Worm (Caenorhabditis elegans) whole organism, L3 larva: Measurements from ENCODE around the gene hot-2.

Source experiments
- R02D3.7 ChIP-seq: fragments of 150-350 bp; optimal IDR thresholded peaks from 2 replicates; lab custom pipeline; 2014; ENCODE audit warnings: missing biosample characterization, missing genetic modification characterization
- ZK546.5 ChIP-seq: sonication (generic microtip); optimal IDR thresholded peaks from 2 replicates; lab custom pipeline; 2017; ENCODE audit warnings: missing biosample characterization, missing genetic modification characterization
- aly-2 ChIP-seq: fragments of 150-350 bp; optimal IDR thresholded peaks from 2 replicates; lab custom pipeline; 2014; ENCODE audit warnings: missing biosample characterization, missing genetic modification characterization
- ama-1 ChIP-seq: fragments of 150-350 bp; optimal IDR thresholded peaks from 2 replicates; lab custom pipeline; 2018
- ceh-16 ChIP-seq: sonication (generic microtip); optimal IDR thresholded peaks from 2 replicates; lab custom pipeline; 2017; ENCODE audit warnings: missing biosample characterization, missing genetic modification characterization
- ceh-82 ChIP-seq: fragments of 150-350 bp; optimal IDR thresholded peaks from 2 replicates; lab custom pipeline; 2014; ENCODE audit warnings: missing biosample characterization, missing genetic modification characterization
- ceh-9 ChIP-seq: sonication (generic microtip); optimal IDR thresholded peaks from 2 replicates; lab custom pipeline; 2018; ENCODE audit warnings: missing biosample characterization, missing genetic modification characterization
- daf-12 ChIP-seq: fragments of 150-350 bp; optimal IDR thresholded peaks from 2 replicates; lab custom pipeline; 2014; ENCODE audit warnings: missing biosample characterization, missing genetic modification reagents, missing genetic modification characterization
- elt-2 ChIP-seq: sonication (generic microtip); optimal IDR thresholded peaks from 2 replicates; lab custom pipeline; 2016; ENCODE audit warnings: missing genetic modification reagents, mild to moderate bottlenecking, missing genetic modification characterization, missing compliant biosample characterization
- eor-1 ChIP-seq, 2 experiments: fragments of 150-350 bp; optimal IDR thresholded peaks; 2 replicates each; lab custom pipeline; 2014 to 2018; ENCODE audit warnings: missing biosample characterization in 2 of 2, missing genetic modification characterization in 2 of 2
- jun-1 ChIP-seq: fragments of 150-350 bp; optimal IDR thresholded peaks from 2 replicates; lab custom pipeline; 2014; ENCODE audit warnings: missing biosample characterization, missing genetic modification reagents, missing genetic modification characterization
- lin-15B ChIP-seq: fragments of 150-350 bp; optimal IDR thresholded peaks from 2 replicates; lab custom pipeline; 2014; ENCODE audit warnings: missing biosample characterization, missing genetic modification characterization
- nfya-1 ChIP-seq: sonication (generic microtip); optimal IDR thresholded peaks from 2 replicates; lab custom pipeline; 2017; ENCODE audit warnings: missing genetic modification characterization, mild to moderate bottlenecking, missing compliant biosample characterization, antibody characterized with exemption, moderate library complexity; ENCODE audit not compliant: insufficient read depth
- nhr-12 ChIP-seq: fragments of 150-350 bp; optimal IDR thresholded peaks from 2 replicates; lab custom pipeline; 2014; ENCODE audit warnings: missing biosample characterization, missing genetic modification characterization
- nhr-23 ChIP-seq: fragments of 150-350 bp; optimal IDR thresholded peaks from 2 replicates; lab custom pipeline; 2014; ENCODE audit warnings: missing biosample characterization, missing genetic modification reagents, missing genetic modification characterization
- nhr-237 ChIP-seq: fragments of 150-350 bp; optimal IDR thresholded peaks from 2 replicates; lab custom pipeline; 2014; ENCODE audit warnings: missing biosample characterization, missing genetic modification characterization
- nhr-25 ChIP-seq: sonication (generic microtip); optimal IDR thresholded peaks from 2 replicates; lab custom pipeline; 2017; ENCODE audit warnings: missing biosample characterization, missing genetic modification characterization
- nhr-28 ChIP-seq: fragments of 150-350 bp; optimal IDR thresholded peaks from 2 replicates; lab custom pipeline; 2014; ENCODE audit warnings: missing biosample characterization, missing genetic modification characterization
- nhr-43 ChIP-seq: sonication (generic microtip); optimal IDR thresholded peaks from 2 replicates; lab custom pipeline; 2016; ENCODE audit warnings: mild to moderate bottlenecking, missing genetic modification characterization, missing compliant biosample characterization; ENCODE audit not compliant: poor library complexity, severe bottlenecking
- nhr-76 ChIP-seq: fragments of 150-350 bp; sonication (generic microtip); optimal IDR thresholded peaks from 5 replicates; lab custom pipeline; 2014; ENCODE audit warnings: missing biosample characterization, missing genetic modification characterization
- pha-4 ChIP-seq: fragments of 150-350 bp; optimal IDR thresholded peaks from 2 replicates; lab custom pipeline; 2014; ENCODE audit warnings: missing biosample characterization, missing genetic modification reagents, missing genetic modification characterization
- pqm-1 ChIP-seq: fragments of 150-350 bp; optimal IDR thresholded peaks from 2 replicates; lab custom pipeline; 2017; ENCODE audit warnings: missing biosample characterization, missing genetic modification characterization, inconsistent platforms
- sea-2 ChIP-seq: fragments of 150-350 bp; sonication (generic microtip); optimal IDR thresholded peaks from 4 replicates; lab custom pipeline; 2014; ENCODE audit warnings: missing biosample characterization, missing genetic modification reagents, missing genetic modification characterization
- snpc-4 ChIP-seq: fragments of 150-350 bp; optimal IDR thresholded peaks from 2 replicates; lab custom pipeline; 2014; ENCODE audit warnings: missing biosample characterization, missing genetic modification characterization
- tbx-2 ChIP-seq: sonication (generic microtip); optimal IDR thresholded peaks from 2 replicates; lab custom pipeline; 2016; ENCODE audit warnings: mild to moderate bottlenecking, missing genetic modification characterization, missing compliant biosample characterization
- unc-39 ChIP-seq: sonication (generic microtip); optimal IDR thresholded peaks from 4 replicates; lab custom pipeline; 2017; ENCODE audit warnings: missing biosample characterization, missing genetic modification characterization
- ztf-11 ChIP-seq: fragments of 150-350 bp; optimal IDR thresholded peaks from 2 replicates; lab custom pipeline; 2014; ENCODE audit warnings: missing biosample characterization, missing genetic modification characterization

Gene hot-2

ce11 chrV:19202800-19203199, 28.2 kb downstream of the hot-2 start:
- no peak for TF ChIP-seq tbx-2 (tag; lab: Kevin White, UChicago)
- TF ChIP-seq, all 47 proteins: peak for 0

ce11 chrV:19203299-19203698, 28.7 kb downstream of the hot-2 start, which contains the start of gene Y39B6A.1:
Gene Y39B6A.1, minus strand, starts transcription at chrV:19203607.
- no peak for TF ChIP-seq sea-2 (GFP tag; lab: Kevin White, UChicago)
- TF ChIP-seq pqm-1 = peak; percentile 68
- no peak for TF ChIP-seq aly-2 (tag; lab: Kevin White, UChicago)
- TF ChIP-seq ama-1 (lab: Kevin White, UChicago) = no peak
- peak; percentile 81 for TF ChIP-seq elt-2 (tag; lab: Kevin White, UChicago)
- TF ChIP-seq ceh-9 (tag; lab: Kevin White, UChicago) = no peak

ce11 chrV:19205450-19205849, 30.9 kb downstream of the hot-2 start:
- no peak for TF ChIP-seq pha-4 (tag; lab: Kevin White, UChicago)
- TF ChIP-seq daf-12 (tag; lab: Kevin White, UChicago) = no peak
- TF ChIP-seq nfya-1 (tag; lab: Kevin White, UChicago) = peak; percentile 11
- TF ChIP-seq pqm-1 = peak; percentile 93
- TF ChIP-seq jun-1 (tag; lab: Kevin White, UChicago) = peak; percentile 50
- TF ChIP-seq elt-2 (tag; lab: Kevin White, UChicago) = peak; percentile 96

ce11 chrV:19206911-19207310, 32.4 kb downstream of the hot-2 start:
- TF ChIP-seq nhr-237 (tag; lab: Kevin White, UChicago) (no peak), pha-4 (tag; lab: Kevin White, UChicago) (peak; percentile 1), elt-2 (tag; lab: Kevin White, UChicago) (peak; percentile 92), pqm-1 (peak; percentile 71)

ce11 chrV:19211795-19212194, 37.2 kb downstream of the hot-2 start, which contains the start of gene nhr-79:
Gene nhr-79, minus strand, starts transcription at chrV:19211895.
- TF ChIP-seq nhr-12 (tag; lab: Kevin White, UChicago) (no peak), lin-15B (tag; lab: Kevin White, UChicago) (no peak), snpc-4 (tag; lab: Kevin White, UChicago) (no peak), ztf-11 (tag; lab: Kevin White, UChicago) (no peak), nhr-25 (tag; lab: Kevin White, UChicago) (no peak), nfya-1 (tag; lab: Kevin White, UChicago) (no peak), unc-39 (tag; lab: Kevin White, UChicago) (no peak), R02D3.7 (tag; lab: Kevin White, UChicago) (no peak), nhr-28 (tag; lab: Kevin White, UChicago) (no peak), nhr-76 (tag; lab: Kevin White, UChicago) (no peak), elt-2 (tag; lab: Kevin White, UChicago) (no peak), ceh-82 (tag; lab: Kevin White, UChicago) (no peak), eor-1 (tag; optimal IDR thresholded peaks at IDR 0.05; lab: Kevin White, UChicago) (no peak), pqm-1 (no peak), daf-12 (tag; lab: Kevin White, UChicago) (no peak), ZK546.5 (tag; lab: Kevin White, UChicago) (no peak)

- TF ChIP-seq jun-1 (tag; lab: Kevin White, UChicago) (peak; percentile 18), tbx-2 (tag; lab: Kevin White, UChicago) (no peak), nhr-23 (tag; lab: Kevin White, UChicago) (peak; percentile 0), pqm-1 (peak; percentile 86), pha-4 (tag; lab: Kevin White, UChicago) (peak; percentile 54), nhr-43 (tag; lab: Kevin White, UChicago) (no peak), nhr-76 (tag; lab: Kevin White, UChicago) (peak; percentile 97), elt-2 (tag; lab: Kevin White, UChicago) (peak; percentile 90), unc-39 (tag; lab: Kevin White, UChicago) (no peak)
Observed at ce11 chrV:19212354-19212753, 37.8 kb downstream of the hot-2 start.

- TF ChIP-seq pqm-1 (peak; percentile 56), daf-12 (tag; lab: Kevin White, UChicago) (no peak), ceh-9 (tag; lab: Kevin White, UChicago) (no peak), elt-2 (tag; lab: Kevin White, UChicago) (peak; percentile 59), pha-4 (tag; lab: Kevin White, UChicago) (peak; percentile 47), aly-2 (tag; lab: Kevin White, UChicago) (no peak), ceh-16 (tag; lab: Kevin White, UChicago) (no peak)
- TF ChIP-seq, all 47 proteins: peak for 3
Observed at ce11 chrV:19217104-19217503, 42.5 kb downstream of the hot-2 start, which contains the start of gene srr-2. Gene srr-2, minus strand, starts transcription at chrV:19217176.
